Worm (Caenorhabditis elegans): ENCODE data around the gene C08F8.6.
"Not testable (repeated sequence)": the region's sequence is repeated elsewhere in the genome, so short reads cannot be mapped to it uniquely, and the experiment has no call there.

C08F8.6 gene

ce11 chrIV:11164831-11165230, at the start of gene C08F8.6:
TSS of gene C08F8.6 (minus strand) at chrIV:11164931.
- TF ChIP-seq unc-62 (GFP tag; optimal IDR thresholded peaks at IDR 0.05), result no peak

ce11 chrIV:11212978-11213377, 48.2 kb upstream of the C08F8.6 start:
- no peak for TF ChIP-seq unc-62 (GFP tag; optimal IDR thresholded peaks at IDR 0.05)

- TF ChIP-seq unc-62 (GFP tag; optimal IDR thresholded peaks at IDR 0.05), result no peak
These were observed 46.8 kb upstream of the C08F8.6 start for ce11 chrIV:11211547-11211946.

- TF ChIP-seq unc-62 (GFP tag; optimal IDR thresholded peaks at IDR 0.05), result no peak
These were observed 46.1 kb upstream of the C08F8.6 start, which contains the start of gene adk-1 for ce11 chrIV:11210781-11211256. TSS of gene adk-1 (minus strand) at chrIV:11210831.

- no peak for TF ChIP-seq unc-62 (GFP tag; optimal IDR thresholded peaks at IDR 0.05)
These were observed 42.5 kb upstream of the C08F8.6 start, which contains the start of gene R07H5.9 for ce11 chrIV:11207186-11207585. TSS of gene R07H5.9 (plus strand) at chrIV:11207486.

- not testable (repeated sequence) for TF ChIP-seq unc-62 (GFP tag; optimal IDR thresholded peaks at IDR 0.05)
These were observed 37.7 kb upstream of the C08F8.6 start, which contains the start of gene R07H5.11 for ce11 chrIV:11202389-11202788. TSS of gene R07H5.11 (plus strand) at chrIV:11202768.

ce11 chrIV:11198983-11199382, 34.3 kb upstream of the C08F8.6 start, which contains the start of gene R07H5.16:
TSS of gene R07H5.16 (plus strand) at chrIV:11199330.
- not testable (repeated sequence) for TF ChIP-seq unc-62 (GFP tag; optimal IDR thresholded peaks at IDR 0.05)

ce11 chrIV:11189411-11189810, 24.7 kb upstream of the C08F8.6 start, which contains the start of gene fbxb-79:
TSS of gene fbxb-79 (minus strand) at chrIV:11189511.
- no peak for TF ChIP-seq unc-62 (GFP tag; optimal IDR thresholded peaks at IDR 0.05)

ce11 chrIV:11186729-11187128, 22.0 kb upstream of the C08F8.6 start, which contains the start of gene sdz-27:
TSS of gene sdz-27 (plus strand) at chrIV:11187029.
- TF ChIP-seq unc-62 (GFP tag; optimal IDR thresholded peaks at IDR 0.05), result no peak

ce11 chrIV:11183991-11184390, 19.3 kb upstream of the C08F8.6 start, which contains the start of gene nuaf-3:
TSS of gene nuaf-3 (plus strand) at chrIV:11184291.
- no peak for TF ChIP-seq unc-62 (GFP tag; optimal IDR thresholded peaks at IDR 0.05)

ce11 chrIV:11183013-11183412, 18.3 kb upstream of the C08F8.6 start, which contains the start of gene prx-14:
TSS of gene prx-14 (plus strand) at chrIV:11183132.
- no peak for TF ChIP-seq unc-62 (GFP tag; optimal IDR thresholded peaks at IDR 0.05)

- TF ChIP-seq unc-62 (GFP tag; optimal IDR thresholded peaks at IDR 0.05), result no peak
These were observed 15.3 kb upstream of the C08F8.6 start for ce11 chrIV:11180077-11180476.

- TF ChIP-seq unc-62 (GFP tag; optimal IDR thresholded peaks at IDR 0.05), result not testable (repeated sequence)
These were observed 14.5 kb upstream of the C08F8.6 start, which contains the start of gene cpt-2 for ce11 chrIV:11179123-11179740. TSS of gene cpt-2 (plus strand) at chrIV:11179645.

ce11 chrIV:11178495-11178894, 13.8 kb upstream of the C08F8.6 start, which contains the start of gene C08F8.9:
TSS of gene C08F8.9 (minus strand) at chrIV:11178595.
- TF ChIP-seq unc-62 (GFP tag; optimal IDR thresholded peaks at IDR 0.05), result no peak

ce11 chrIV:11176967-11177366, 12.2 kb upstream of the C08F8.6 start, which contains the start of gene rap-3:
TSS of gene rap-3 (plus strand) at chrIV:11177267.
- no peak for TF ChIP-seq unc-62 (GFP tag; optimal IDR thresholded peaks at IDR 0.05)

- no peak for TF ChIP-seq unc-62 (GFP tag; optimal IDR thresholded peaks at IDR 0.05)
These were observed 10.0 kb upstream of the C08F8.6 start for ce11 chrIV:11174772-11175171.

- TF ChIP-seq unc-62 (GFP tag; optimal IDR thresholded peaks at IDR 0.05), result no peak
These were observed 4.9 kb upstream of the C08F8.6 start, which contains the start of gene nhr-67 for ce11 chrIV:11169652-11170051. TSS of gene nhr-67 (plus strand) at chrIV:11169748.

All from whole organism, dauer.